Worm (Caenorhabditis elegans) whole organism, midembryonic: Measurements from ENCODE around the gene ace-4.

Experiments used
- T22C8.4 ChIP-seq: fragments of 200-800 bp; sonication (Bioruptor generic); IDR thresholded peaks from 2 replicates; pipeline ENCODE4 v1.3.6; 2022; ENCODE audit warnings: missing genetic modification characterization, missing compliant biosample characterization
- cog-1 ChIP-seq: sonication (generic microtip); optimal IDR thresholded peaks from 2 replicates; lab custom pipeline; 2016; ENCODE audit warnings: missing genetic modification characterization, missing compliant biosample characterization
- flt-1 ChIP-seq: fragments of 200-800 bp; sonication (Bioruptor generic); IDR thresholded peaks from 2 replicates; pipeline ENCODE4 v1.3.6; 2022; ENCODE audit warnings: missing genetic modification characterization, missing compliant biosample characterization
- klf-2 ChIP-seq: fragments of 200-800 bp; sonication (Bioruptor generic); conservative IDR thresholded peaks from 2 replicates; pipeline ENCODE4 v1.3.6; 2022; ENCODE audit warnings: missing genetic modification reagents, missing genetic modification characterization, missing compliant biosample characterization
- med-1 ChIP-seq: sonication (generic microtip); optimal IDR thresholded peaks from 2 replicates; lab custom pipeline; 2017; ENCODE audit warnings: missing genetic modification characterization, mild to moderate bottlenecking, missing compliant biosample characterization, antibody characterized with exemption, missing genetic modification reagents; ENCODE audit not compliant: insufficient read depth
- ref-1 ChIP-seq: fragments of 200-800 bp; sonication (Bioruptor generic); conservative IDR thresholded peaks from 2 replicates; pipeline ENCODE4 v1.3.6; 2022; ENCODE audit warnings: missing genetic modification reagents, missing genetic modification characterization, missing compliant biosample characterization
- tab-1 ChIP-seq: fragments of 200-800 bp; sonication (Bioruptor generic); IDR thresholded peaks from 2 replicates; pipeline ENCODE4 v1.3.6; 2022; ENCODE audit warnings: missing genetic modification characterization, missing compliant biosample characterization
- ztf-23 ChIP-seq: fragments of 200-800 bp; sonication (Bioruptor generic); IDR thresholded peaks from 2 replicates; pipeline ENCODE4 v1.3.6; 2022; ENCODE audit warnings: missing genetic modification reagents, missing genetic modification characterization, missing compliant biosample characterization
- ztf-29 ChIP-seq: fragments of 200-800 bp; sonication (Bioruptor generic); IDR thresholded peaks from 2 replicates; pipeline ENCODE4 v1.3.6; 2022; ENCODE audit warnings: missing genetic modification reagents, missing genetic modification characterization, missing compliant biosample characterization

Gene ace-4

DNA sequence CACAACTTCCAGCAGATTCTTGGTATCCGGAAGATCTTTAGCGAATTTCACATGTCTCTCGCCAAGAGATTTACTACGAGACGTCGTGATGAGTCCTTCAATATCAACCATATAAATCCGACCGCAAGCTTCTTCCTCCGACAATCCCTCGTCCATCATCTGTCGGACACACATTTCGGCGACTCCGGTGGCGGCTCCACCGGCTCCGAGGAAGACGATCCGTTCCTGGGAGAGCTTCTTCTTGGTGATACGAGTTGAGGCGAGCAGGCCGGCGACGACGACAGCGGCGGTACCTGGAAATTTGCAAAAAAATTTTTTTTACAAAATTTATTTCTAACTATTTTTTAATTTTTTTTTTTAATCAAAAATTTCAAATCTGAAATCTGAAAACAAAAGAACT is 32.2 kb downstream of the ace-4 start:
- TF ChIP-seq ztf-23 (GFP tag; lab: Robert Waterston, UW) (no peak), ztf-29 (GFP tag; lab: Robert Waterston, UW) (no peak), ref-1 (GFP tag; lab: Robert Waterston, UW) (no peak), tab-1 (GFP tag; lab: Robert Waterston, UW) (no peak), flt-1 (no peak), klf-2 (GFP tag; lab: Robert Waterston, UW) (no peak), med-1 (GFP tag; lab: Kevin White, UChicago) (no peak), cog-1 (no peak), T22C8.4 (GFP tag; lab: Robert Waterston, UW) (no peak)

DNA sequence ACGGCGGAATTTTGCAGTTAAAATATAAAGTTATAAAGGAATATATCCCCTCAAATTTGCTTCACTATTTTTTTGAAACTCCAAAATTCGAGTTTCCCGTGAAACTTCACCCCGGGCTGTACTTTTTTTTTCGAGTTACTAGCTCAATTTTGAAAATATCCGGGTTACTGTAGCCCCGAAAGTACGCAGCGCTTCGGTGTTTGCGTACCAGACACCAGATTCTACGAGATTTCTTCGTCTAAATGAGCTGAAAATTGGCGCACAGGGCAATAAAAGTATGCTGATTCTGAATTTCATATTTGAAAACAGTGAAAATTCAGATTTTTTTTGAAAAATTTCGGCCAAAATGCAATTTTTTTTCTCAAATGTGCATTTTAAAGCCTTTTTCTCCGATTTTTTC is 33.1 kb downstream of the ace-4 start:
- TF ChIP-seq klf-2 (GFP tag; lab: Robert Waterston, UW): no peak
- TF ChIP-seq ref-1 (GFP tag; lab: Robert Waterston, UW): no peak
- no peak for TF ChIP-seq T22C8.4 (GFP tag; lab: Robert Waterston, UW)
- no peak for TF ChIP-seq ztf-23 (GFP tag; lab: Robert Waterston, UW)
- TF ChIP-seq flt-1: no peak
- TF ChIP-seq tab-1 (GFP tag; lab: Robert Waterston, UW): no peak
- no peak for TF ChIP-seq cog-1
- no peak for TF ChIP-seq med-1 (GFP tag; lab: Kevin White, UChicago)

ce11 chrII:14233879-14234278 is 36.0 kb downstream of the ace-4 start, which contains the start of gene men-1:
TSS of gene men-1 (minus strand) at chrII:14234120.
- no peak for TF ChIP-seq med-1 (GFP tag; lab: Kevin White, UChicago)
- TF ChIP-seq klf-2 (GFP tag; lab: Robert Waterston, UW): no peak
- TF ChIP-seq T22C8.4 (GFP tag; lab: Robert Waterston, UW): no peak
- TF ChIP-seq ref-1 (GFP tag; lab: Robert Waterston, UW): no peak
- no peak for TF ChIP-seq cog-1
- no peak for TF ChIP-seq flt-1
- TF ChIP-seq ztf-29 (GFP tag; lab: Robert Waterston, UW): no peak
- no peak for TF ChIP-seq ztf-23 (GFP tag; lab: Robert Waterston, UW)
- no peak for TF ChIP-seq tab-1 (GFP tag; lab: Robert Waterston, UW)

DNA sequence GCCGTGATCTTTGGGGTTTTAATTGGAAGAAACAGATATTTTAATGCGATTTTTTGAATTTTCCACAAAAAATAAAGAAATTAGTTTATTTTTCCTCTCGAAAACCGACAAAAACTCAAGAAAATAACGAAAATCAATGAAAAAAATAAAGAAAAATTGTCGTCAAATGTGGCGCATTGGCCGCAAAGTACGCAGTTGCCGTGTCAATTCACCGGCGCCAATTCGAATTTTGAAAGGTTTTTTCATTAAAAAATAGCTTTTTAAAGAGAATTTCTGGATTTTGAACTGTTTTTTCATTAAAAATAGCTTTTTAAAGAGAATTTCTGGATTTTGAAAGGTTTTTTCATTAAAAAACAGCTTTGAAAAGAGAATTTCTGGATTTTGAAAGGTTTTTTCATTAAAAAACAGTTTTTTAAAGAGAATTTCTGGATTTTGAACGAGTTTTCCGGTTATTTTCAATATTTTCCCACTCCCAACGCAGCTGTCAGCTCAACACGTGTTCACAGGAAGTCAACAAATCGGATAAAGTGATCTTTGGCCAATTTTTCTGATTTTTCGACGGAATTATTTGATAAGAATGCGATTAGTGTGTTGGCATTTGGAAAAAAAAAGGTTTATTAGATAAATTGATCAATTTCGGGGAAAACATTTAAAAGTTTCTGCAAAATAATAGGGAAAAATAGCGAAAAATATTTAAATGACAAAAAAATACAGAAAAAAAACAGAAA is 36.7 kb downstream of the ace-4 start:
- TF ChIP-seq klf-2 (GFP tag; lab: Robert Waterston, UW) (no peak), cog-1 (no peak), tab-1 (GFP tag; lab: Robert Waterston, UW) (no peak), flt-1 (no peak), ref-1 (GFP tag; lab: Robert Waterston, UW) (no peak), T22C8.4 (GFP tag; lab: Robert Waterston, UW) (no peak), med-1 (GFP tag; lab: Kevin White, UChicago) (no peak), ztf-29 (GFP tag; lab: Robert Waterston, UW) (no peak), ztf-23 (GFP tag; lab: Robert Waterston, UW) (no peak)

DNA sequence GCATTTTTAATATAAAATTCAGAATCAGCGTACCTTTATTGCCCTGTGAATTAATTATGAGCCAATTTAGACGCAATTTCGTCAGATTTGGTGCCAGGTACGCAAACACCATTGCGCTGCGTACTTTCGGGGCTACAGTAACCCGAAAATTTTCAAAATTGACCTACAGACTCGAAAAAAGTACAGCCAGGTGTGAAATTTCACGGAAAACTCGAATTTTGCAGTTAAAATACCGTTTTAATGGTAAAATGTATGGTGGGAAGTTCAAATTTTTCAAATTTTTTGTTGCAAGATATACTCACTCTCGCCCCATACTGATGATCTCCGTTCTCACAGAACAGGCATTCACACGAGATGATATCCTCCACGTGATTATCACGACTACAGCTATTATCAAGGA is 38.7 kb downstream of the ace-4 start:
- TF ChIP-seq ref-1 (GFP tag; lab: Robert Waterston, UW) (no peak), tab-1 (GFP tag; lab: Robert Waterston, UW) (no peak), T22C8.4 (GFP tag; lab: Robert Waterston, UW) (no peak), med-1 (GFP tag; lab: Kevin White, UChicago) (no peak), ztf-23 (GFP tag; lab: Robert Waterston, UW) (no peak), flt-1 (no peak), klf-2 (GFP tag; lab: Robert Waterston, UW) (no peak), ztf-29 (GFP tag; lab: Robert Waterston, UW) (no peak), cog-1 (no peak)

DNA sequence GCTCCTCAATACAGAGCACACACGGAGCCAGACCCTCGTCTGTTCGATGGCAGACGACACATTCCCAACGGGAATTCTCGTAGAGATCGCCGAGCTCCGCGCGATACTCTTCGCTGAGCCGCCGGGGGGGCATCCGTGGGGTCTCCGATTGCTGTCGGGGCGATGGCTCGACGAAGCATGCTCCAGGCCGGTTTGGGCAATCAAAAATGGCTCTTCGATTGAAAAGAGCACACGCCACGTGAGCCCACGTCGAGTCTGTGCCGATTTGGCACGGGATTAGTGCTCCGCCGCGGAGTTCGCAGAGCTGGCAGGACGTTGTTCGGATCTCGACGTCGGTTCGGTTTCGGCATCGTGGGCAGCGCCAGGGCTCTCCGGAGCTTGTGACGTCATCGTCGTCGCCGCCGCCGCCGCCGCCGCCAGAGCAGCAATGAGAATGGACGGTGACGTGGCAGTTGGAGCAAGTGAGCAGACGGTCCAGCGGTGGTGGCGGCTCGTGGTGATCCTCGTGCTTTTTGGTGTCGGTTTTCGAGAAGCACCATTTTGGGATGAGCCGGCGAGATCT is 39.5 kb downstream of the ace-4 start:
- TF ChIP-seq T22C8.4 (GFP tag; lab: Robert Waterston, UW): no peak
- 0 out of 2 replicates have a peak, but pooled peaks have one; percentile 40 for TF ChIP-seq flt-1

- TF ChIP-seq tab-1 (GFP tag; lab: Robert Waterston, UW): no peak
- no peak for TF ChIP-seq ztf-23 (GFP tag; lab: Robert Waterston, UW)
These were observed 42.1 kb downstream of the ace-4 start for ce11 chrII:14239924-14240323.

DNA sequence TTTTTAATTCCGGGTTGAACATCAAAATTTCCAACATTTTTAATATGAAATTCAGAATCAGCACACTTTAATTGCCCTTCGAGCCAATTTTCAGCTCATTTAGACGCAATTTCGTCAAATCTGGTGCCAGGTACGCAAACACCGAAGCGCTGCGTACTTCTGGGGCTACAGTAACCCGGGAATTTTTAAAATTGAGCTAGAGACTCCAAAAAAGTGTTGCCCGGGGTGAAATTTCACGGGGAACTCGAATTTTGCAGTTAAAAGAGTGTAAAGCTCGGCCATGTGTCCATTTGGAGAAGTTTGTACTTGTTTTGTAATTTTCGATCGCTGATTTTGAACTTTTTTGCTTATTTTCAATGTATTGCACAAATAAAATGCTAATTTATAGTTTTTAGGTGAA is 44.4 kb downstream of the ace-4 start:
- TF ChIP-seq med-1 (GFP tag; lab: Kevin White, UChicago): no peak
- no peak for TF ChIP-seq ztf-29 (GFP tag; lab: Robert Waterston, UW)
- no peak for TF ChIP-seq klf-2 (GFP tag; lab: Robert Waterston, UW)
- TF ChIP-seq ref-1 (GFP tag; lab: Robert Waterston, UW): no peak
- TF ChIP-seq flt-1: no peak
- no peak for TF ChIP-seq tab-1 (GFP tag; lab: Robert Waterston, UW)
- TF ChIP-seq cog-1: no peak
- TF ChIP-seq ztf-23 (GFP tag; lab: Robert Waterston, UW): no peak
- TF ChIP-seq T22C8.4 (GFP tag; lab: Robert Waterston, UW): no peak

ce11 chrII:14243503-14243902 is 45.7 kb downstream of the ace-4 start, which contains the start of gene jmjd-2:
TSS of gene jmjd-2 (minus strand) at chrII:14243603.
- TF ChIP-seq klf-2 (GFP tag; lab: Robert Waterston, UW) (no peak), flt-1 (no peak), ref-1 (GFP tag; lab: Robert Waterston, UW) (no peak), med-1 (GFP tag; lab: Kevin White, UChicago) (no peak), T22C8.4 (GFP tag; lab: Robert Waterston, UW) (no peak), ztf-23 (GFP tag; lab: Robert Waterston, UW) (no peak), tab-1 (GFP tag; lab: Robert Waterston, UW) (no peak), ztf-29 (GFP tag; lab: Robert Waterston, UW) (no peak), cog-1 (no peak)
